Fruit fly (Drosophila melanogaster) whole organism, prepupa: ENCODE data around the gene Obp18a.

ENCODE experiments used
- Blimp-1 ChIP-seq: fragments of 200-800 bp; sonication (Bioruptor generic); optimal IDR thresholded peaks from 3 replicates; lab custom pipeline; 2017; ENCODE audit warnings: missing biosample characterization, missing genetic modification characterization, mild to moderate bottlenecking, moderate library complexity, missing genetic modification reagents
- CG10631 ChIP-seq: fragments of 200-800 bp; sonication (Bioruptor generic); optimal IDR thresholded peaks from 2 replicates; lab custom pipeline; 2016; ENCODE audit warnings: missing biosample characterization, missing genetic modification characterization
- CG11762 ChIP-seq: fragments of 200-800 bp; sonication (Bioruptor generic); optimal IDR thresholded peaks from 3 replicates; lab custom pipeline; 2016; ENCODE audit warnings: missing biosample characterization, missing genetic modification characterization; ENCODE audit not compliant: insufficient read depth
- CG15336 ChIP-seq: fragments of 200-800 bp; sonication (Bioruptor generic); IDR thresholded peaks from 2 replicates; pipeline ENCODE4 v1.3.6; 2022; ENCODE audit warnings: missing biosample characterization, missing genetic modification characterization
- CG1621 ChIP-seq: fragments of 200-800 bp; sonication (Bioruptor generic); optimal IDR thresholded peaks from 3 replicates; lab custom pipeline; 2018; ENCODE audit warnings: missing biosample characterization, mild to moderate bottlenecking, missing genetic modification characterization
- CG16779 ChIP-seq: fragments of 200-800 bp; sonication (Bioruptor generic); optimal IDR thresholded peaks from 3 replicates; lab custom pipeline; 2017; ENCODE audit warnings: missing biosample characterization, mild to moderate bottlenecking, missing genetic modification characterization
- CG3032 ChIP-seq: fragments of 200-800 bp; optimal IDR thresholded peaks from 2 replicates; lab custom pipeline; 2019; ENCODE audit warnings: missing biosample characterization, mild to moderate bottlenecking, missing genetic modification characterization, moderate library complexity
- CG31627 ChIP-seq: fragments of 200-800 bp; sonication (Bioruptor generic); optimal IDR thresholded peaks from 3 replicates; lab custom pipeline; 2016; ENCODE audit warnings: missing biosample characterization, missing genetic modification characterization
- CG34406 ChIP-seq: fragments of 200-800 bp; sonication (Bioruptor generic); optimal IDR thresholded peaks from 3 replicates; lab custom pipeline; 2016; ENCODE audit warnings: missing biosample characterization, missing genetic modification characterization
- CG3919 ChIP-seq: fragments of 200-800 bp; sonication (Bioruptor generic); optimal IDR thresholded peaks from 3 replicates; lab custom pipeline; 2016; ENCODE audit warnings: missing biosample characterization, missing genetic modification characterization
- CG6163 ChIP-seq: fragments of 200-800 bp; sonication (Bioruptor generic); IDR thresholded peaks from 3 replicates; pipeline ENCODE4 v1.3.6; 2022; ENCODE audit warnings: missing biosample characterization, missing genetic modification characterization
- CG6276 ChIP-seq: fragments of 200-800 bp; sonication (Bioruptor generic); optimal IDR thresholded peaks from 2 replicates; lab custom pipeline; 2017; ENCODE audit warnings: missing biosample characterization, mild to moderate bottlenecking, missing genetic modification characterization
- CG6792 ChIP-seq: fragments of 200-800 bp; sonication (Bioruptor generic); optimal IDR thresholded peaks from 3 replicates; lab custom pipeline; 2016; ENCODE audit warnings: missing biosample characterization, missing genetic modification characterization
- CG6808 ChIP-seq: fragments of 200-800 bp; sonication (Bioruptor generic); optimal IDR thresholded peaks from 3 replicates; lab custom pipeline; 2017; ENCODE audit warnings: missing biosample characterization, missing genetic modification characterization, mild to moderate bottlenecking, moderate library complexity, missing genetic modification reagents
- CG6854 ChIP-seq: fragments of 200-800 bp; sonication (Bioruptor generic); optimal IDR thresholded peaks from 2 replicates; lab custom pipeline; 2017; ENCODE audit warnings: missing biosample characterization, mild to moderate bottlenecking, missing genetic modification characterization
- CG7368 ChIP-seq: fragments of 200-800 bp; sonication (Bioruptor generic); optimal IDR thresholded peaks from 3 replicates; lab custom pipeline; 2016; ENCODE audit warnings: missing biosample characterization, missing genetic modification characterization
- CG8119 ChIP-seq: fragments of 200-800 bp; sonication (Bioruptor generic); IDR thresholded peaks from 3 replicates; pipeline ENCODE4 v1.3.6; 2022; ENCODE audit warnings: missing biosample characterization, missing genetic modification characterization
- CG8632 ChIP-seq: fragments of 200-800 bp; sonication (Bioruptor generic); optimal IDR thresholded peaks from 3 replicates; lab custom pipeline; 2016; ENCODE audit warnings: missing biosample characterization, missing genetic modification characterization
- CG9139 ChIP-seq: fragments of 200-800 bp; sonication (Bioruptor generic); optimal IDR thresholded peaks from 3 replicates; lab custom pipeline; 2017; ENCODE audit warnings: missing biosample characterization, mild to moderate bottlenecking, missing genetic modification characterization
- Eip75B ChIP-seq: fragments of 200-800 bp; sonication (Bioruptor generic); optimal IDR thresholded peaks from 3 replicates; lab custom pipeline; 2016; ENCODE audit warnings: missing biosample characterization, missing genetic modification characterization
- Eip78C ChIP-seq: fragments of 200-800 bp; sonication (Bioruptor generic); peaks from one replicate; lab custom pipeline; 2016; ENCODE audit warnings: missing biosample characterization, missing genetic modification characterization
- Eip93F ChIP-seq: fragments of 200-800 bp; sonication (Bioruptor generic); optimal IDR thresholded peaks from 2 replicates; lab custom pipeline; 2016; ENCODE audit warnings: missing biosample characterization, mild to moderate bottlenecking, missing genetic modification characterization
- Ets21C ChIP-seq: fragments of 200-800 bp; sonication (Bioruptor generic); optimal IDR thresholded peaks from 3 replicates; lab custom pipeline; 2016; ENCODE audit warnings: missing biosample characterization, missing genetic modification characterization
- Ets96B ChIP-seq: fragments of 200-800 bp; optimal IDR thresholded peaks from 2 replicates; lab custom pipeline; 2019; ENCODE audit warnings: missing biosample characterization, mild to moderate bottlenecking, missing genetic modification characterization, moderate library complexity
- Gug ChIP-seq: fragments of 200-800 bp; sonication (Bioruptor generic); IDR thresholded peaks from 2 replicates; pipeline ENCODE4 v1.3.6; 2022; ENCODE audit warnings: missing biosample characterization, missing genetic modification characterization
- Hr38 ChIP-seq: sonication (Bioruptor generic); optimal IDR thresholded peaks from 2 replicates; lab custom pipeline; 2016; ENCODE audit warnings: missing biosample characterization, missing genetic modification characterization
- Hr39 ChIP-seq: fragments of 200-800 bp; sonication (Bioruptor generic); optimal IDR thresholded peaks from 2 replicates; lab custom pipeline; 2016; ENCODE audit warnings: missing biosample characterization, missing genetic modification characterization
- Hr4 ChIP-seq: fragments of 200-800 bp; sonication (Bioruptor generic); optimal IDR thresholded peaks from 3 replicates; lab custom pipeline; 2016; ENCODE audit warnings: missing biosample characterization, missing genetic modification characterization
- Lpt ChIP-seq: fragments of 200-800 bp; sonication (Bioruptor generic); optimal IDR thresholded peaks from 3 replicates; lab custom pipeline; 2016; ENCODE audit warnings: missing biosample characterization, missing genetic modification characterization
- Met ChIP-seq: fragments of 200-800 bp; sonication (Bioruptor generic); optimal IDR thresholded peaks from 3 replicates; lab custom pipeline; 2016; ENCODE audit warnings: missing biosample characterization, missing genetic modification characterization
- Smox ChIP-seq: fragments of 200-800 bp; sonication (Bioruptor generic); optimal IDR thresholded peaks from 3 replicates; lab custom pipeline; 2016; ENCODE audit warnings: missing biosample characterization, missing genetic modification characterization
- Sox102F ChIP-seq: fragments of 200-800 bp; sonication (Bioruptor generic); optimal IDR thresholded peaks from 2 replicates; lab custom pipeline; 2016; ENCODE audit warnings: missing biosample characterization, mild to moderate bottlenecking, missing genetic modification characterization
- Sox14 ChIP-seq: fragments of 200-800 bp; sonication (Bioruptor generic); optimal IDR thresholded peaks from 3 replicates; lab custom pipeline; 2016; ENCODE audit warnings: missing biosample characterization, missing genetic modification characterization
- Sox15 ChIP-seq: fragments of 200-800 bp; sonication (Bioruptor generic); optimal IDR thresholded peaks from 3 replicates; lab custom pipeline; 2016; ENCODE audit warnings: missing biosample characterization, missing genetic modification characterization
- achi ChIP-seq: fragments of 200-800 bp; sonication (Bioruptor generic); optimal IDR thresholded peaks from 3 replicates; lab custom pipeline; 2016; ENCODE audit warnings: missing biosample characterization, missing genetic modification characterization
- acj6 ChIP-seq: fragments of 200-800 bp; sonication (Bioruptor generic); optimal IDR thresholded peaks from 3 replicates; lab custom pipeline; 2016; ENCODE audit warnings: missing biosample characterization, missing genetic modification characterization
- dsx ChIP-seq: fragments of 200-800 bp; optimal IDR thresholded peaks from 3 replicates; lab custom pipeline; 2019; ENCODE audit warnings: missing biosample characterization, mild to moderate bottlenecking, missing genetic modification characterization, moderate library complexity; ENCODE audit not compliant: poor library complexity, severe bottlenecking
- eg ChIP-seq: fragments of 200-800 bp; sonication (Bioruptor generic); IDR thresholded peaks from 3 replicates; pipeline ENCODE4 v1.3.6; 2022; ENCODE audit warnings: missing biosample characterization, missing genetic modification characterization
- fd59A ChIP-seq: fragments of 200-800 bp; sonication (Bioruptor generic); optimal IDR thresholded peaks from 2 replicates; lab custom pipeline; 2017; ENCODE audit warnings: missing biosample characterization, mild to moderate bottlenecking, missing genetic modification characterization, missing genetic modification reagents
- fd85E ChIP-seq: fragments of 200-800 bp; sonication (Bioruptor generic); optimal IDR thresholded peaks from 3 replicates; lab custom pipeline; 2016; ENCODE audit warnings: missing biosample characterization, missing genetic modification characterization
- fkh ChIP-seq: fragments of 200-800 bp; sonication (Bioruptor generic); optimal IDR thresholded peaks from 3 replicates; lab custom pipeline; 2017; ENCODE audit warnings: missing biosample characterization, mild to moderate bottlenecking, missing genetic modification characterization, moderate library complexity
- net ChIP-seq: fragments of 200-800 bp; sonication (Bioruptor generic); optimal IDR thresholded peaks from 3 replicates; lab custom pipeline; 2016; ENCODE audit warnings: missing biosample characterization, missing genetic modification characterization
- pdm3 ChIP-seq: fragments of 200-800 bp; sonication (Bioruptor generic); optimal IDR thresholded peaks from 3 replicates; lab custom pipeline; 2016; ENCODE audit warnings: missing biosample characterization, missing genetic modification characterization
- spab ChIP-seq: fragments of 200-800 bp; sonication (Bioruptor generic); optimal IDR thresholded peaks from 2 replicates; lab custom pipeline; 2017; ENCODE audit warnings: missing biosample characterization, mild to moderate bottlenecking, missing genetic modification characterization, missing genetic modification reagents
- ss ChIP-seq, 2 experiments: fragments of 200-800 bp; sonication (Bioruptor generic); optimal IDR thresholded peaks; 2 replicates in 1 of 2; 3 replicates in 1 of 2; lab custom pipeline; 2017 to 2018; ENCODE audit warnings: mild to moderate bottlenecking in 2 of 2, missing biosample characterization in 2 of 2, missing genetic modification characterization in 2 of 2, moderate library complexity in 1 of 2
- svp ChIP-seq: fragments of 200-800 bp; sonication (Bioruptor generic); peaks from one replicate; lab custom pipeline; 2016; ENCODE audit warnings: missing biosample characterization, missing genetic modification characterization
- topi ChIP-seq: fragments of 200-800 bp; sonication (Bioruptor generic); optimal IDR thresholded peaks from 3 replicates; lab custom pipeline; 2016; ENCODE audit warnings: missing biosample characterization, missing genetic modification characterization
- vri ChIP-seq: fragments of 200-800 bp; sonication (Bioruptor generic); optimal IDR thresholded peaks from 3 replicates; lab custom pipeline; 2016; ENCODE audit warnings: missing biosample characterization, mild to moderate bottlenecking, missing genetic modification characterization

The Obp18a gene

dm6 chrX:19165144-19166011 is 29.7 kb upstream of the Obp18a start (continued):
- no peak for TF ChIP-seq CG11762 (GFP tag; lab: Kevin White, UChicago)
- TF ChIP-seq CG6163, result peak; percentile 78; the same call in 2 of the 3 replicates
- TF ChIP-seq CG16779 (tag; lab: Kevin White, UChicago), result no peak
- peak; percentile 23 for TF ChIP-seq Ets96B (tag; lab: Kevin White, UChicago)
- TF ChIP-seq fd59A (GFP tag; lab: Kevin White, UChicago), result no peak
- TF ChIP-seq CG7368 (GFP tag; lab: Kevin White, UChicago), result no peak
- no peak for TF ChIP-seq CG8632 (GFP tag; lab: Kevin White, UChicago)
- peak; percentile 7 for TF ChIP-seq Hr39 (GFP tag; lab: Kevin White, UChicago)
- no peak for TF ChIP-seq CG3919
- peak; percentile 45 for TF ChIP-seq spab
- TF ChIP-seq topi (GFP tag; lab: Kevin White, UChicago), result peak; percentile 15
- no peak for TF ChIP-seq Sox14 (GFP tag; lab: Kevin White, UChicago)
- no peak for TF ChIP-seq Hr38 (GFP tag; lab: Kevin White, UChicago)
- TF ChIP-seq eg, result peak; percentile 67
- no peak for TF ChIP-seq Sox15
- TF ChIP-seq ss (GFP tag; optimal IDR thresholded peaks at IDR 0.05; lab: Kevin White, UChicago), result peak; percentile 70 to 73
- no peak for TF ChIP-seq CG6792 (GFP tag; lab: Kevin White, UChicago)
- no peak for TF ChIP-seq fkh (GFP tag; lab: Kevin White, UChicago)
- TF ChIP-seq Smox, result peak; percentile 17
- no peak for TF ChIP-seq acj6 (GFP tag; lab: Kevin White, UChicago)
- no peak for TF ChIP-seq net (GFP tag; lab: Kevin White, UChicago)
- TF ChIP-seq Ets21C (GFP tag; lab: Kevin White, UChicago), result no peak
- no peak for TF ChIP-seq Lpt (GFP tag; lab: Kevin White, UChicago)
- TF ChIP-seq Hr4 (GFP tag; lab: Kevin White, UChicago), result no peak
- TF ChIP-seq CG1621 (tag; lab: Kevin White, UChicago), result peak; percentile 59
- no peak for TF ChIP-seq CG34406 (GFP tag; lab: Kevin White, UChicago)
- TF ChIP-seq svp (GFP tag; lab: Kevin White, UChicago), result no peak
- TF ChIP-seq Eip93F, result no peak
- TF ChIP-seq CG6808, result peak; percentile 48
- TF ChIP-seq achi (GFP tag; lab: Kevin White, UChicago), result no peak
- TF ChIP-seq CG10631 (GFP tag; lab: Kevin White, UChicago), result no peak
- peak; percentile 5 for TF ChIP-seq pdm3 (GFP tag; lab: Kevin White, UChicago)
- no peak for TF ChIP-seq fd85E (GFP tag; lab: Kevin White, UChicago)
- TF ChIP-seq CG6854, result no peak
- TF ChIP-seq Sox102F, result no peak
- TF ChIP-seq Eip75B (GFP tag; lab: Kevin White, UChicago), result no peak
- peak; percentile 40 for TF ChIP-seq CG6276 (GFP tag; lab: Kevin White, UChicago)

- TF ChIP-seq Sox14 (GFP tag; lab: Kevin White, UChicago) (peak; percentile 49), Gug (GFP tag; lab: Robert Waterston, UW) (no peak), CG8632 (GFP tag; lab: Kevin White, UChicago) (peak; percentile 27), Sox15 (peak; percentile 45), pdm3 (GFP tag; lab: Kevin White, UChicago) (peak; percentile 44), fd59A (GFP tag; lab: Kevin White, UChicago) (no peak), Blimp-1 (GFP tag; lab: Kevin White, UChicago) (no peak), Ets96B (tag; lab: Kevin White, UChicago) (no peak), Hr39 (GFP tag; lab: Kevin White, UChicago) (peak; percentile 73), CG8119 (GFP tag; lab: Robert Waterston, UW) (no peak), dsx (no peak), fkh (GFP tag; lab: Kevin White, UChicago) (no peak), CG9139 (no peak), Smox (peak; percentile 74), CG15336 (GFP tag; lab: Robert Waterston, UW) (no peak), Eip75B (GFP tag; lab: Kevin White, UChicago) (peak; percentile 40), CG3032 (tag; lab: Kevin White, UChicago) (no peak), CG1621 (tag; lab: Kevin White, UChicago) (no peak), CG31627 (GFP tag; lab: Kevin White, UChicago) (peak; percentile 80), Hr4 (GFP tag; lab: Kevin White, UChicago) (peak; percentile 39), topi (GFP tag; lab: Kevin White, UChicago) (peak; percentile 62), Eip78C (GFP tag; lab: Kevin White, UChicago) (peak; percentile 80), Met (GFP tag; lab: Kevin White, UChicago) (peak; percentile 75), vri (GFP tag; lab: Kevin White, UChicago) (peak; percentile 58)
These were observed 29.1 kb upstream of the Obp18a start for dm6 chrX:19164726-19165125.
